Worm (Caenorhabditis elegans) whole organism, late embryonic: ENCODE results near the gene fkb-3.

Source experiments
- ceh-19 ChIP-seq: fragments of 200-800 bp; sonication (Bioruptor generic); optimal IDR thresholded peaks from 2 replicates; lab custom pipeline; 2018; ENCODE audit warnings: mild to moderate bottlenecking, missing genetic modification characterization, missing compliant biosample characterization
- che-1 ChIP-seq: sonication (generic microtip); optimal IDR thresholded peaks from 2 replicates; lab custom pipeline; 2016; ENCODE audit warnings: mild to moderate bottlenecking, missing genetic modification characterization, missing compliant biosample characterization
- elt-4 ChIP-seq: sonication (generic microtip); optimal IDR thresholded peaks from 2 replicates; lab custom pipeline; 2016; ENCODE audit warnings: missing genetic modification characterization, missing compliant biosample characterization
- nhr-11 ChIP-seq: fragments of 150-350 bp; optimal IDR thresholded peaks from 2 replicates; lab custom pipeline; 2014; ENCODE audit warnings: missing biosample characterization, missing genetic modification characterization
- nhr-232 ChIP-seq: sonication (generic microtip); optimal IDR thresholded peaks from 2 replicates; lab custom pipeline; 2016; ENCODE audit warnings: missing genetic modification characterization, missing compliant biosample characterization
- pqm-1 ChIP-seq: sonication (generic microtip); optimal IDR thresholded peaks from 2 replicates; lab custom pipeline; 2016; ENCODE audit warnings: missing genetic modification characterization, missing compliant biosample characterization
- tbx-2 ChIP-seq: sonication (generic microtip); optimal IDR thresholded peaks from 2 replicates; lab custom pipeline; 2016; ENCODE audit warnings: missing genetic modification characterization, missing compliant biosample characterization
- unc-3 ChIP-seq, 2 experiments: fragments of 200-800 bp in 1 of 2; sonication (Bioruptor generic) in 1 of 2; sonication (generic microtip) in 1 of 2; conservative IDR thresholded peaks in 1 of 2; optimal IDR thresholded peaks in 1 of 2; 2 replicates each; pipeline versions ENCODE4 v1.3.6 to Lab custom; 2016 to 2022; ENCODE audit warnings: missing compliant biosample characterization in 2 of 2, missing genetic modification characterization in 2 of 2, missing genetic modification reagents in 1 of 2
- unc-55 ChIP-seq: sonication (generic microtip); optimal IDR thresholded peaks from 2 replicates; lab custom pipeline; 2017; ENCODE audit warnings: missing biosample characterization, missing genetic modification reagents, missing genetic modification characterization

- TF ChIP-seq che-1 (tag; lab: Kevin White, UChicago) (no peak), nhr-232 (tag; lab: Kevin White, UChicago) (no peak), ceh-19 (no peak), pqm-1 (tag; lab: Kevin White, UChicago) (no peak), unc-3 (GFP tag; conservative IDR thresholded peaks at IDR 0.05; lab: Robert Waterston, UW) (no peak), unc-3 (tag; optimal IDR thresholded peaks at IDR 0.05; lab: Kevin White, UChicago) (no peak), elt-4 (tag; lab: Kevin White, UChicago) (no peak), unc-55 (GFP tag; lab: Kevin White, UChicago) (no peak), nhr-11 (tag; lab: Kevin White, UChicago) (no peak), tbx-2 (tag; lab: Kevin White, UChicago) (no peak)
Observed at ce11 chrV:7236694-7237093, 11.7 kb downstream of the fkb-3 start.
